Worm (Caenorhabditis elegans) whole organism, midembryonic: ENCODE measurements around the gene W08A12.2.

Experiments
- T22C8.4 ChIP-seq: fragments of 200-800 bp; sonication (Bioruptor generic); IDR thresholded peaks from 2 replicates; pipeline ENCODE4 v1.3.6; 2022; ENCODE audit warnings: missing genetic modification characterization, missing compliant biosample characterization
- cog-1 ChIP-seq: sonication (generic microtip); optimal IDR thresholded peaks from 2 replicates; lab custom pipeline; 2016; ENCODE audit warnings: missing genetic modification characterization, missing compliant biosample characterization
- flt-1 ChIP-seq: fragments of 200-800 bp; sonication (Bioruptor generic); IDR thresholded peaks from 2 replicates; pipeline ENCODE4 v1.3.6; 2022; ENCODE audit warnings: missing genetic modification characterization, missing compliant biosample characterization
- klf-2 ChIP-seq: fragments of 200-800 bp; sonication (Bioruptor generic); conservative IDR thresholded peaks from 2 replicates; pipeline ENCODE4 v1.3.6; 2022; ENCODE audit warnings: missing genetic modification reagents, missing genetic modification characterization, missing compliant biosample characterization
- med-1 ChIP-seq: sonication (generic microtip); optimal IDR thresholded peaks from 2 replicates; lab custom pipeline; 2017; ENCODE audit warnings: missing genetic modification characterization, mild to moderate bottlenecking, missing compliant biosample characterization, antibody characterized with exemption, missing genetic modification reagents; ENCODE audit not compliant: insufficient read depth
- ref-1 ChIP-seq: fragments of 200-800 bp; sonication (Bioruptor generic); conservative IDR thresholded peaks from 2 replicates; pipeline ENCODE4 v1.3.6; 2022; ENCODE audit warnings: missing genetic modification reagents, missing genetic modification characterization, missing compliant biosample characterization
- tab-1 ChIP-seq: fragments of 200-800 bp; sonication (Bioruptor generic); IDR thresholded peaks from 2 replicates; pipeline ENCODE4 v1.3.6; 2022; ENCODE audit warnings: missing genetic modification characterization, missing compliant biosample characterization
- ztf-23 ChIP-seq: fragments of 200-800 bp; sonication (Bioruptor generic); IDR thresholded peaks from 2 replicates; pipeline ENCODE4 v1.3.6; 2022; ENCODE audit warnings: missing genetic modification reagents, missing genetic modification characterization, missing compliant biosample characterization
- ztf-29 ChIP-seq: fragments of 200-800 bp; sonication (Bioruptor generic); IDR thresholded peaks from 2 replicates; pipeline ENCODE4 v1.3.6; 2022; ENCODE audit warnings: missing genetic modification reagents, missing genetic modification characterization, missing compliant biosample characterization

W08A12.2 gene

ce11 chrV:3693657-3694056 lies 8.0 kb upstream of the W08A12.2 start:
- TF ChIP-seq klf-2 (GFP tag; lab: Robert Waterston, UW) (no peak), ztf-29 (GFP tag; lab: Robert Waterston, UW) (no peak), flt-1 (GFP tag; lab: Robert Waterston, UW) (no peak), tab-1 (GFP tag; lab: Robert Waterston, UW) (no peak), cog-1 (tag; lab: Kevin White, UChicago) (no peak), T22C8.4 (GFP tag; lab: Robert Waterston, UW) (no peak), med-1 (no peak), ztf-23 (GFP tag; lab: Robert Waterston, UW) (no peak), ref-1 (GFP tag; lab: Robert Waterston, UW) (no peak)

ce11 chrV:3692613-3693012 lies 6.9 kb upstream of the W08A12.2 start:
- TF ChIP-seq med-1, result no peak
- no peak for TF ChIP-seq T22C8.4 (GFP tag; lab: Robert Waterston, UW)
- TF ChIP-seq ztf-29 (GFP tag; lab: Robert Waterston, UW), result no peak
- TF ChIP-seq tab-1 (GFP tag; lab: Robert Waterston, UW), result no peak
- no peak for TF ChIP-seq flt-1 (GFP tag; lab: Robert Waterston, UW)
- no peak for TF ChIP-seq ztf-23 (GFP tag; lab: Robert Waterston, UW)
- no peak for TF ChIP-seq cog-1 (tag; lab: Kevin White, UChicago)
- TF ChIP-seq klf-2 (GFP tag; lab: Robert Waterston, UW), result no peak
- no peak for TF ChIP-seq ref-1 (GFP tag; lab: Robert Waterston, UW)

- TF ChIP-seq ztf-23 (GFP tag; lab: Robert Waterston, UW), result no peak
- peak; percentile 1 for TF ChIP-seq cog-1 (tag; lab: Kevin White, UChicago)
Observed at ce11 chrV:3688733-3689132, 3.0 kb upstream of the W08A12.2 start.

- no peak for TF ChIP-seq cog-1 (tag; lab: Kevin White, UChicago)
- TF ChIP-seq ztf-23 (GFP tag; lab: Robert Waterston, UW), result no peak
- TF ChIP-seq flt-1 (GFP tag; lab: Robert Waterston, UW), result no peak
- TF ChIP-seq tab-1 (GFP tag; lab: Robert Waterston, UW), result no peak
- TF ChIP-seq ref-1 (GFP tag; lab: Robert Waterston, UW), result no peak
- TF ChIP-seq ztf-29 (GFP tag; lab: Robert Waterston, UW), result no peak
- TF ChIP-seq klf-2 (GFP tag; lab: Robert Waterston, UW), result no peak
- TF ChIP-seq med-1, result no peak
- TF ChIP-seq T22C8.4 (GFP tag; lab: Robert Waterston, UW), result no peak
Observed at ce11 chrV:3686899-3687298, 1.2 kb upstream of the W08A12.2 start, which contains the start of gene unc-132. TSS of gene unc-132 (plus strand) at chrV:3687106.

ce11 chrV:3686292-3686691 lies 600 bp upstream of the W08A12.2 start:
- no peak for TF ChIP-seq ztf-23 (GFP tag; lab: Robert Waterston, UW)
- no peak for TF ChIP-seq T22C8.4 (GFP tag; lab: Robert Waterston, UW)
- no peak for TF ChIP-seq tab-1 (GFP tag; lab: Robert Waterston, UW)

- no peak for TF ChIP-seq tab-1 (GFP tag; lab: Robert Waterston, UW)
- no peak for TF ChIP-seq ref-1 (GFP tag; lab: Robert Waterston, UW)
- no peak for TF ChIP-seq klf-2 (GFP tag; lab: Robert Waterston, UW)
- no peak for TF ChIP-seq cog-1 (tag; lab: Kevin White, UChicago)
- no peak for TF ChIP-seq med-1
- TF ChIP-seq flt-1 (GFP tag; lab: Robert Waterston, UW), result no peak
- no peak for TF ChIP-seq ztf-29 (GFP tag; lab: Robert Waterston, UW)
- no peak for TF ChIP-seq T22C8.4 (GFP tag; lab: Robert Waterston, UW)
- no peak for TF ChIP-seq ztf-23 (GFP tag; lab: Robert Waterston, UW)
Observed at ce11 chrV:3682553-3682952, 3.1 kb downstream of the W08A12.2 start, which contains the start of gene W08A12.3. TSS of gene W08A12.3 (plus strand) at chrV:3682853.

- TF ChIP-seq ztf-23 (GFP tag; lab: Robert Waterston, UW) (no peak), klf-2 (GFP tag; lab: Robert Waterston, UW) (no peak), flt-1 (GFP tag; lab: Robert Waterston, UW) (no peak), ztf-29 (GFP tag; lab: Robert Waterston, UW) (no peak), med-1 (no peak)
Observed at ce11 chrV:3678513-3678912, 7.2 kb downstream of the W08A12.2 start.

- TF ChIP-seq ztf-29 (GFP tag; lab: Robert Waterston, UW), result no peak
- no peak for TF ChIP-seq T22C8.4 (GFP tag; lab: Robert Waterston, UW)
- no peak for TF ChIP-seq cog-1 (tag; lab: Kevin White, UChicago)
- TF ChIP-seq ref-1 (GFP tag; lab: Robert Waterston, UW), result no peak
- no peak for TF ChIP-seq ztf-23 (GFP tag; lab: Robert Waterston, UW)
- TF ChIP-seq flt-1 (GFP tag; lab: Robert Waterston, UW), result no peak
- TF ChIP-seq tab-1 (GFP tag; lab: Robert Waterston, UW), result no peak
- no peak for TF ChIP-seq klf-2 (GFP tag; lab: Robert Waterston, UW)
- no peak for TF ChIP-seq med-1
Observed at ce11 chrV:3677212-3677611, 8.5 kb downstream of the W08A12.2 start.

- TF ChIP-seq ztf-23 (GFP tag; lab: Robert Waterston, UW) (no peak), ref-1 (GFP tag; lab: Robert Waterston, UW) (no peak)
Observed at ce11 chrV:3673080-3673479, 12.6 kb downstream of the W08A12.2 start, which contains the start of gene pals-33. TSS of gene pals-33 (plus strand) at chrV:3673380.

- no peak for TF ChIP-seq T22C8.4 (GFP tag; lab: Robert Waterston, UW)
- no peak for TF ChIP-seq cog-1 (tag; lab: Kevin White, UChicago)
- TF ChIP-seq ztf-29 (GFP tag; lab: Robert Waterston, UW), result no peak
- TF ChIP-seq ref-1 (GFP tag; lab: Robert Waterston, UW), result no peak
- TF ChIP-seq tab-1 (GFP tag; lab: Robert Waterston, UW), result no peak
- TF ChIP-seq med-1, result no peak
- TF ChIP-seq klf-2 (GFP tag; lab: Robert Waterston, UW), result no peak
- TF ChIP-seq flt-1 (GFP tag; lab: Robert Waterston, UW), result no peak
- no peak for TF ChIP-seq ztf-23 (GFP tag; lab: Robert Waterston, UW)
Observed at ce11 chrV:3670499-3670898, 15.2 kb downstream of the W08A12.2 start, which contains the start of gene Y39H10B.3. TSS of gene Y39H10B.3 (plus strand) at chrV:3670799.
